Fruit fly (Drosophila melanogaster) whole organism, embryonic: ENCODE measurements around the gene CG43439.
A peak's percentile ranks its signal among the peaks of the same experiment; 100 is the strongest.

ENCODE experiments used
- ATbp ChIP-seq: fragments of 200-800 bp; sonication (Bioruptor generic); optimal IDR thresholded peaks from 2 replicates; lab custom pipeline; 2017; ENCODE audit warnings: missing biosample characterization, mild to moderate bottlenecking, missing genetic modification characterization, missing genetic modification reagents
- Abd-B ChIP-seq: fragments of 200-800 bp; sonication (Bioruptor generic); optimal IDR thresholded peaks from 2 replicates; lab custom pipeline; 2018; ENCODE audit warnings: missing biosample characterization, mild to moderate bottlenecking, missing genetic modification characterization, moderate library complexity
- CG10209 ChIP-seq: fragments of 200-800 bp; sonication (Bioruptor generic); optimal IDR thresholded peaks from 3 replicates; lab custom pipeline; 2017; ENCODE audit warnings: missing biosample characterization, mild to moderate bottlenecking, missing genetic modification characterization, missing genetic modification reagents
- CG10431 ChIP-seq: fragments of 200-800 bp; sonication (Bioruptor generic); optimal IDR thresholded peaks from 3 replicates; lab custom pipeline; 2018; ENCODE audit warnings: missing biosample characterization, mild to moderate bottlenecking, missing genetic modification characterization
- CG13624 ChIP-seq: fragments of 200-800 bp; sonication (Bioruptor generic); optimal IDR thresholded peaks from 2 replicates; lab custom pipeline; 2016; ENCODE audit warnings: missing biosample characterization, missing genetic modification characterization
- CG17385 ChIP-seq: fragments of 200-800 bp; sonication (Bioruptor generic); optimal IDR thresholded peaks from 3 replicates; lab custom pipeline; 2018; ENCODE audit warnings: missing biosample characterization, mild to moderate bottlenecking, missing genetic modification characterization
- CG17612 ChIP-seq: fragments of 200-800 bp; sonication (Bioruptor generic); IDR thresholded peaks from 2 replicates; pipeline ENCODE4 v1.3.6; 2022; ENCODE audit warnings: missing biosample characterization, missing genetic modification characterization
- CG17802 ChIP-seq: fragments of 200-800 bp; sonication (Bioruptor generic); optimal IDR thresholded peaks from 2 replicates; lab custom pipeline; 2018; ENCODE audit warnings: missing biosample characterization, mild to moderate bottlenecking, missing genetic modification characterization, moderate library complexity
- CG31365 ChIP-seq: fragments of 200-800 bp; sonication (Bioruptor generic); optimal IDR thresholded peaks from 2 replicates; lab custom pipeline; 2018; ENCODE audit warnings: missing biosample characterization, mild to moderate bottlenecking, missing genetic modification characterization
- CG34376 ChIP-seq: fragments of 200-800 bp; sonication (Bioruptor generic); optimal IDR thresholded peaks from 2 replicates; lab custom pipeline; 2018; ENCODE audit warnings: missing biosample characterization, mild to moderate bottlenecking, missing genetic modification characterization
- CG4820 ChIP-seq: fragments of 200-800 bp; sonication (Bioruptor generic); optimal IDR thresholded peaks from 3 replicates; lab custom pipeline; 2016; ENCODE audit warnings: missing biosample characterization, missing genetic modification characterization
- CG6254 ChIP-seq: fragments of 200-800 bp; sonication (Bioruptor generic); optimal IDR thresholded peaks from 3 replicates; lab custom pipeline; 2017; ENCODE audit warnings: mild to moderate bottlenecking, missing biosample characterization, missing genetic modification reagents, missing genetic modification characterization
- CG7786 ChIP-seq: fragments of 200-800 bp; sonication (Bioruptor generic); optimal IDR thresholded peaks from 2 replicates; lab custom pipeline; 2016; ENCODE audit warnings: missing biosample characterization, missing genetic modification characterization
- CG7839 ChIP-seq: fragments of 200-800 bp; sonication (Bioruptor generic); optimal IDR thresholded peaks from 3 replicates; lab custom pipeline; 2018; ENCODE audit warnings: missing biosample characterization, mild to moderate bottlenecking, missing genetic modification characterization, moderate library complexity
- CG7928 ChIP-seq: fragments of 200-800 bp; sonication (Bioruptor generic); optimal IDR thresholded peaks from 2 replicates; lab custom pipeline; 2017; ENCODE audit warnings: missing biosample characterization, mild to moderate bottlenecking, missing genetic modification characterization
- CG8089 ChIP-seq: fragments of 200-800 bp; sonication (Bioruptor generic); optimal IDR thresholded peaks from 3 replicates; lab custom pipeline; 2016; ENCODE audit warnings: missing biosample characterization, missing genetic modification characterization
- CG8388 ChIP-seq: fragments of 200-800 bp; sonication (Bioruptor generic); optimal IDR thresholded peaks from 2 replicates; lab custom pipeline; 2019; ENCODE audit warnings: missing biosample characterization, mild to moderate bottlenecking, missing genetic modification characterization, moderate library complexity
- Chrac-16 ChIP-seq: fragments of 200-800 bp; sonication (Bioruptor generic); optimal IDR thresholded peaks from 3 replicates; lab custom pipeline; 2016; ENCODE audit warnings: missing biosample characterization, missing genetic modification characterization
- Dip2 ChIP-seq: fragments of 200-800 bp; sonication (Bioruptor generic); IDR thresholded peaks from 2 replicates; pipeline ENCODE4 v1.3.6; 2022; ENCODE audit warnings: missing biosample characterization, missing genetic modification characterization
- HLHmδ ChIP-seq: fragments of 200-800 bp; sonication (Bioruptor generic); optimal IDR thresholded peaks from 2 replicates; lab custom pipeline; 2018; ENCODE audit warnings: missing biosample characterization, mild to moderate bottlenecking, missing genetic modification characterization, moderate library complexity
- Hsf ChIP-seq: fragments of 200-800 bp; sonication (Bioruptor generic); optimal IDR thresholded peaks from 3 replicates; lab custom pipeline; 2016; ENCODE audit warnings: missing biosample characterization, missing genetic modification characterization
- Mes4 ChIP-seq: fragments of 200-800 bp; sonication (Bioruptor generic); optimal IDR thresholded peaks from 2 replicates; lab custom pipeline; 2016; ENCODE audit warnings: missing biosample characterization, missing genetic modification characterization
- Tbp ChIP-seq: fragments of >200 bp; optimal IDR thresholded peaks from 2 replicates; lab custom pipeline; 2018; ENCODE audit warnings: missing biosample characterization, missing genetic modification characterization
- Xbp1 ChIP-seq: fragments of 200-800 bp; sonication (Bioruptor generic); optimal IDR thresholded peaks from 3 replicates; lab custom pipeline; 2016; ENCODE audit warnings: missing biosample characterization, mild to moderate bottlenecking, missing genetic modification characterization
- Xrp1 ChIP-seq: fragments of 200-800 bp; sonication (Bioruptor generic); IDR thresholded peaks from 2 replicates; pipeline ENCODE4 v1.3.6; 2022; ENCODE audit warnings: missing biosample characterization, missing genetic modification characterization
- bigmax ChIP-seq: fragments of 200-800 bp; sonication (Bioruptor generic); optimal IDR thresholded peaks from 2 replicates; lab custom pipeline; 2018; ENCODE audit warnings: missing biosample characterization, mild to moderate bottlenecking, missing genetic modification characterization
- bowl ChIP-seq: fragments of 200-800 bp; sonication (Bioruptor generic); IDR thresholded peaks from 2 replicates; pipeline ENCODE4 v1.3.6; 2022; ENCODE audit warnings: missing biosample characterization, missing genetic modification characterization
- chif ChIP-seq, 2 experiments: fragments of 200-800 bp; sonication (Bioruptor generic); optimal IDR thresholded peaks; 3 replicates each; lab custom pipeline; 2016; ENCODE audit warnings: missing biosample characterization in 2 of 2, missing genetic modification characterization in 2 of 2
- chm ChIP-seq: fragments of 200-800 bp; sonication (Bioruptor generic); IDR thresholded peaks from 2 replicates; pipeline ENCODE4 v1.3.6; 2022; ENCODE audit warnings: missing biosample characterization, missing genetic modification characterization
- danr ChIP-seq: fragments of 200-800 bp; sonication (Bioruptor generic); IDR thresholded peaks from 2 replicates; pipeline ENCODE4 v1.3.6; 2022; ENCODE audit warnings: missing biosample characterization, missing genetic modification characterization
- esg ChIP-seq: fragments of 200-800 bp; sonication (Bioruptor generic); conservative IDR thresholded peaks from 2 replicates; pipeline ENCODE4 v1.3.6; 2022; ENCODE audit warnings: missing biosample characterization, missing genetic modification characterization
- ewg ChIP-seq: fragments of 200-800 bp; sonication (Bioruptor generic); optimal IDR thresholded peaks from 3 replicates; lab custom pipeline; 2017; ENCODE audit warnings: mild to moderate bottlenecking, missing biosample characterization, missing genetic modification reagents, missing genetic modification characterization
- fd64A ChIP-seq: fragments of 200-800 bp; sonication (Bioruptor generic); optimal IDR thresholded peaks from 3 replicates; lab custom pipeline; 2018; ENCODE audit warnings: missing biosample characterization, mild to moderate bottlenecking, missing genetic modification characterization
- fd96Cb ChIP-seq: fragments of 200-800 bp; sonication (Bioruptor generic); optimal IDR thresholded peaks from 2 replicates; lab custom pipeline; 2018; ENCODE audit warnings: missing biosample characterization, mild to moderate bottlenecking, missing genetic modification characterization, moderate library complexity
- grn ChIP-seq: fragments of 200-800 bp; sonication (Bioruptor generic); optimal IDR thresholded peaks from 3 replicates; lab custom pipeline; 2017; ENCODE audit warnings: missing biosample characterization, missing genetic modification characterization
- gro ChIP-seq: fragments of 200-800 bp; sonication (Bioruptor generic); optimal IDR thresholded peaks from 2 replicates; lab custom pipeline; 2016; ENCODE audit warnings: missing biosample characterization, missing genetic modification characterization
- hkb ChIP-seq, 2 experiments: fragments of 200-800 bp in 1 of 2; fragments of >200 bp in 1 of 2; sonication (Bioruptor generic) in 1 of 2; IDR thresholded peaks in 1 of 2; optimal IDR thresholded peaks in 1 of 2; 2 replicates each; pipeline versions ENCODE4 v1.3.6 to Lab custom; 2017 to 2022; ENCODE audit warnings: missing biosample characterization in 1 of 2, missing genetic modification characterization in 1 of 2
- klu ChIP-seq: fragments of 200-800 bp; sonication (Bioruptor generic); IDR thresholded peaks from 2 replicates; pipeline ENCODE4 v1.3.6; 2022; ENCODE audit warnings: missing biosample characterization, missing genetic modification characterization
- knrl ChIP-seq: fragments of 200-800 bp; sonication (Bioruptor generic); IDR thresholded peaks from 3 replicates; pipeline ENCODE4 v1.3.6; 2022; ENCODE audit warnings: missing biosample characterization, missing genetic modification characterization; ENCODE audit not compliant: partially characterized antibody
- lbe ChIP-seq: fragments of 200-800 bp; sonication (Bioruptor generic); optimal IDR thresholded peaks from 2 replicates; lab custom pipeline; 2016; ENCODE audit warnings: missing biosample characterization, mild to moderate bottlenecking, missing genetic modification characterization
- luna ChIP-seq: fragments of 200-800 bp; sonication (Bioruptor generic); optimal IDR thresholded peaks from 2 replicates; lab custom pipeline; 2016; ENCODE audit warnings: missing biosample characterization, missing genetic modification characterization
- maf-S ChIP-seq: fragments of 200-800 bp; sonication (Bioruptor generic); optimal IDR thresholded peaks from 2 replicates; lab custom pipeline; 2016; ENCODE audit warnings: missing biosample characterization, missing genetic modification characterization
- pfk ChIP-seq: fragments of 200-800 bp; sonication (Bioruptor generic); optimal IDR thresholded peaks from 2 replicates; lab custom pipeline; 2018; ENCODE audit warnings: missing biosample characterization, mild to moderate bottlenecking, missing genetic modification characterization, moderate library complexity
- ro ChIP-seq: fragments of 200-800 bp; sonication (Bioruptor generic); IDR thresholded peaks from 2 replicates; pipeline ENCODE4 v1.3.6; 2022; ENCODE audit warnings: missing biosample characterization, missing genetic modification characterization
- row ChIP-seq: fragments of 200-800 bp; sonication (Bioruptor generic); IDR thresholded peaks from 3 replicates; pipeline ENCODE4 v1.3.6; 2022; ENCODE audit warnings: missing biosample characterization, missing genetic modification characterization
- sens-2 ChIP-seq: fragments of 200-800 bp; sonication (Bioruptor generic); IDR thresholded peaks from 2 replicates; pipeline ENCODE4 v1.3.6; 2022; ENCODE audit warnings: missing biosample characterization, missing genetic modification characterization
- tgo ChIP-seq: fragments of 200-800 bp; sonication (Bioruptor generic); IDR thresholded peaks from 3 replicates; pipeline ENCODE4 v1.3.6; 2022; ENCODE audit warnings: missing biosample characterization, missing genetic modification characterization
- unpg ChIP-seq: fragments of 200-800 bp; sonication (Bioruptor generic); optimal IDR thresholded peaks from 3 replicates; lab custom pipeline; 2018; ENCODE audit warnings: missing biosample characterization, mild to moderate bottlenecking, missing genetic modification characterization, moderate library complexity
- usp ChIP-seq: fragments of >200 bp; optimal IDR thresholded peaks from 2 replicates; lab custom pipeline; 2017; ENCODE audit warnings: missing biosample characterization, missing genetic modification characterization

Gene CG43439

DNA sequence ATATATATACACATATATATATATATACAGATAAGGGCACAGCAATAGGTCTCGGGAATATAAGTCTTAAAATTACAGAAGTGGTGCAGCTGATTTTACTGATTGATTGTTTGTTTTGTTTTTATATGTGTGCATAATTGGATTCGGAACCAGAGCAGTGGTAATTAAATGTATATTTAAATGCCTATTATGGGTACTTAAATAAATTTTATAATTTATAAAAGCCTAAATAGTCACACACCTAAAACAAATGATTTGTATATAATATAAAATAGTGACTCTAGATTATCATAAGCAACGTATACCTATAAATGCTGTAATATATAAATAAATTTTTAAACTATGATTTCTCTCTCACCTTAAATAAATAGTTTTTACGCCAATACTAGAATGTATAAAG is 25.0 kb upstream of the CG43439 start (continued):
- TF ChIP-seq lbe (GFP tag; lab: Kevin White, UChicago), result no peak
- no peak for TF ChIP-seq CG8089 (GFP tag; lab: Kevin White, UChicago)
- peak; percentile 26 for TF ChIP-seq fd96Cb
- TF ChIP-seq CG7839 (tag; lab: Kevin White, UChicago), result peak; percentile 41

DNA sequence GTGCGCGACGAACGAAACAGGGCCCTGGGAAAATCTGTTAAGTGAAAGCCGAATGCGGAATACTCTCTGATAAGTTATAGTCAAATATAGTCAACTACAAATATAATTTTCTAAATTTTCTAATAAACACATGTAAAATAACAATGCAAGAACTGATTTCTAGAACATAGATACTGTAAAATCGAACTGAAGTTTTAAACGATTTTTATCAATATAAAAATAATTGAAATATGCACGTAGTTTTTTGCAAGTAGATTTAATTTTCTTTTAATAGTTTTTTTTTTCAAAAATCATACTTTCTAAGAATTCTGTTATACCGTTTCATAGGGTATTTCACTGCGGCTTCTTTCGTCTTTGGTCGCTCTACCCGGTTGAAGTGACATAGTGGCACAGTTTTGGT is 24.0 kb upstream of the CG43439 start:
- peak; percentile 73 for TF ChIP-seq esg (GFP tag; lab: Robert Waterston, UW)
- TF ChIP-seq fd64A (GFP tag; lab: Kevin White, UChicago), result no peak
- peak; percentile 68 for TF ChIP-seq CG6254 (GFP tag; lab: Kevin White, UChicago)
- TF ChIP-seq Abd-B (GFP tag; lab: Kevin White, UChicago), result peak; percentile 90
- TF ChIP-seq HLHmδ (GFP tag; lab: Kevin White, UChicago), result no peak
- TF ChIP-seq CG7786 (GFP tag; lab: Kevin White, UChicago), result peak; percentile 20
- TF ChIP-seq row (GFP tag; lab: Robert Waterston, UW), result peak; percentile 84
- TF ChIP-seq bowl, result peak; percentile 29; the same call in 1 of the 2 replicates
- peak; percentile 29 for TF ChIP-seq Mes4
- peak; percentile 77 for TF ChIP-seq tgo
- TF ChIP-seq klu (GFP tag; lab: Robert Waterston, UW), result peak; percentile 71; the same call in 1 of the 2 replicates
- TF ChIP-seq Xrp1 (GFP tag; lab: Robert Waterston, UW), result peak; percentile 82
- peak; percentile 33; the same call in 1 of the 2 replicates for TF ChIP-seq ro
- TF ChIP-seq CG7928 (GFP tag; lab: Kevin White, UChicago), result no peak
- no peak for TF ChIP-seq gro (GFP tag; lab: Kevin White, UChicago)
- peak; percentile 75 for TF ChIP-seq unpg (GFP tag; lab: Kevin White, UChicago)
- TF ChIP-seq CG31365 (tag; lab: Kevin White, UChicago), result no peak
- TF ChIP-seq chm (GFP tag; lab: Robert Waterston, UW), result peak; percentile 15; the same call in 1 of the 2 replicates
- no peak for TF ChIP-seq Tbp (GFP tag; lab: Kevin White, UChicago)
- no peak for TF ChIP-seq luna
- no peak for TF ChIP-seq Dip2
- peak; percentile 32 for TF ChIP-seq CG17802 (tag; lab: Kevin White, UChicago)
- TF ChIP-seq hkb (optimal IDR thresholded peaks at IDR 0.05; lab: Kevin White, UChicago), result no peak
- TF ChIP-seq hkb (GFP tag; IDR thresholded peaks at IDR 0.05; lab: Robert Waterston, UW), result peak; percentile 81
- TF ChIP-seq CG13624, result peak; percentile 30
- TF ChIP-seq usp (GFP tag; lab: Kevin White, UChicago), result no peak
- TF ChIP-seq CG4820 (GFP tag; lab: Kevin White, UChicago), result peak; percentile 83
- TF ChIP-seq pfk (GFP tag; lab: Kevin White, UChicago), result no peak
- peak; percentile 54 for TF ChIP-seq Chrac-16 (GFP tag; lab: Kevin White, UChicago)
- no peak for TF ChIP-seq knrl (GFP tag; lab: Robert Waterston, UW)
- peak; percentile 54; the same call in 1 of the 2 replicates for TF ChIP-seq sens-2
- peak; percentile 80 for TF ChIP-seq Xbp1 (GFP tag; lab: Kevin White, UChicago)
- peak; percentile 87 for TF ChIP-seq CG10209
- peak; percentile 65 for TF ChIP-seq ATbp (GFP tag; lab: Kevin White, UChicago)
- peak; percentile 50 to 63 for TF ChIP-seq chif (GFP tag; optimal IDR thresholded peaks at IDR 0.05; lab: Kevin White, UChicago)
- TF ChIP-seq maf-S (GFP tag; lab: Kevin White, UChicago), result no peak
- TF ChIP-seq grn (GFP tag; lab: Kevin White, UChicago), result no peak
- TF ChIP-seq CG34376, result peak; percentile 53
- peak; percentile 81 for TF ChIP-seq CG8388 (GFP tag; lab: Kevin White, UChicago)
- peak; percentile 71 for TF ChIP-seq Hsf (GFP tag; lab: Kevin White, UChicago)
- no peak for TF ChIP-seq CG17612 (GFP tag; lab: Robert Waterston, UW)
- peak; percentile 86 for TF ChIP-seq CG17385
- no peak for TF ChIP-seq bigmax (GFP tag; lab: Kevin White, UChicago)
- TF ChIP-seq danr (GFP tag; lab: Robert Waterston, UW), result peak; percentile 67
- peak; percentile 80 for TF ChIP-seq ewg (GFP tag; lab: Kevin White, UChicago)
- TF ChIP-seq CG10431 (GFP tag; lab: Kevin White, UChicago), result peak; percentile 81
